Worm (Caenorhabditis elegans) whole organism, early embryonic: ENCODE measurements around the gene R10H10.3.

Experiments used
- B0310.2 ChIP-seq: sonication (generic microtip); optimal IDR thresholded peaks from 2 replicates; lab custom pipeline; 2016; ENCODE audit warnings: mild to moderate bottlenecking, missing genetic modification characterization, missing compliant biosample characterization
- aly-1 ChIP-seq: sonication (generic microtip); optimal IDR thresholded peaks from 2 replicates; lab custom pipeline; 2016; ENCODE audit warnings: missing genetic modification characterization, missing compliant biosample characterization
- ama-1 ChIP-seq: fragments of 150-350 bp; optimal IDR thresholded peaks from 2 replicates; lab custom pipeline; 2014
- ceh-13 ChIP-seq: fragments of 200-800 bp; sonication (Bioruptor generic); optimal IDR thresholded peaks from 2 replicates; lab custom pipeline; 2018; ENCODE audit warnings: mild to moderate bottlenecking, missing genetic modification characterization, missing compliant biosample characterization
- ets-7 ChIP-seq: sonication (generic microtip); optimal IDR thresholded peaks from 2 replicates; lab custom pipeline; 2016; ENCODE audit warnings: missing genotype, missing genetic modification characterization, missing compliant biosample characterization
- flt-1 ChIP-seq: fragments of 200-800 bp; sonication (Bioruptor generic); IDR thresholded peaks from 2 replicates; pipeline ENCODE4 v1.3.6; 2022; ENCODE audit warnings: missing genetic modification characterization, missing compliant biosample characterization
- pes-1 ChIP-seq: fragments of 200-800 bp; sonication (Bioruptor generic); IDR thresholded peaks from 2 replicates; pipeline ENCODE4 v1.3.6; 2022; ENCODE audit warnings: missing genetic modification reagents, missing genetic modification characterization, missing compliant biosample characterization
- scrt-1 ChIP-seq: fragments of 200-800 bp; sonication (Bioruptor generic); IDR thresholded peaks from 2 replicates; pipeline ENCODE4 v1.3.6; 2022; ENCODE audit warnings: missing genetic modification characterization, missing compliant biosample characterization
- tbx-11 ChIP-seq: fragments of 200-800 bp; sonication (Bioruptor generic); IDR thresholded peaks from 2 replicates; pipeline ENCODE4 v1.3.6; 2022; ENCODE audit warnings: missing genetic modification characterization, missing compliant biosample characterization
- tbx-37 ChIP-seq: fragments of 200-800 bp; sonication (Bioruptor generic); conservative IDR thresholded peaks from 2 replicates; pipeline ENCODE4 v1.3.6; 2022; ENCODE audit warnings: missing genetic modification reagents, missing genetic modification characterization, missing compliant biosample characterization
- tra-4 ChIP-seq: sonication (generic microtip); optimal IDR thresholded peaks from 2 replicates; lab custom pipeline; 2017; ENCODE audit warnings: missing genetic modification characterization, missing compliant biosample characterization

DNA sequence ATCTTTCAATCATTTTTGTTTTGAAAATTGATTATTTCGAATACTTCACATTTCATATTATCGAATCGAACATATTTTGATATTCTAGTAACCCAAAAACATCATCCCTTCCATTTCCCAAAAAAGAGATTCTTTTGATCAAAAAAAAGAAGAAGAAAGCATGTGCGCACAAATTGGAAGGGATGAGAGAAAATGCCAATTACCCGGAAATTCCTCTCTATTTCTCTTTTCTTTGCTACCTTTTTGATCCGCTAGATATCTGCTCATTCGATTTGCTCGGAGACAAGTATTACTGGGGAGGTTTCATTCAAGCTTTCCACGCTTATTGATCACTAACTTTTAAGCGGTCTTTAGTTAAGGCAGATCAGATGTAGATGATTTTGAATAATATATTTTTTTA lies 8.5 kb downstream of the R10H10.3 start:
- TF ChIP-seq tbx-37 (GFP tag; lab: Robert Waterston, UW) = no peak
- no peak for TF ChIP-seq ceh-13 (GFP tag; lab: Kevin White, UChicago)
- TF ChIP-seq flt-1 (GFP tag; lab: Robert Waterston, UW) = no peak
- no peak for TF ChIP-seq scrt-1 (GFP tag; lab: Robert Waterston, UW)
- no peak for TF ChIP-seq pes-1 (GFP tag; lab: Robert Waterston, UW)
- TF ChIP-seq ama-1 (lab: Kevin White, UChicago) = no peak
- TF ChIP-seq ets-7 (tag; lab: Kevin White, UChicago) = no peak
- TF ChIP-seq tra-4 (tag; lab: Kevin White, UChicago) = no peak
- TF ChIP-seq tbx-11 (GFP tag; lab: Robert Waterston, UW) = no peak
- no peak for TF ChIP-seq B0310.2 (tag; lab: Kevin White, UChicago)
- TF ChIP-seq aly-1 (tag; lab: Kevin White, UChicago) = no peak
